Fruit fly (Drosophila melanogaster) Kc167 (cell line): ENCODE results near the gene CG14710.

Experiments
- Myc ChIP-seq: fragments of >200 bp; optimal IDR thresholded peaks from 2 replicates; lab custom pipeline; 2017; ENCODE audit warnings: missing external identifiers
- Sin3A ChIP-seq: fragments of >200 bp; optimal IDR thresholded peaks from 2 replicates; lab custom pipeline; 2018; ENCODE audit warnings: missing external identifiers
- h ChIP-seq: fragments of >200 bp; optimal IDR thresholded peaks from 3 replicates; lab custom pipeline; 2018; ENCODE audit warnings: missing external identifiers
- insv ChIP-seq: fragments of >200 bp; optimal IDR thresholded peaks from 3 replicates; lab custom pipeline; 2018; ENCODE audit warnings: missing external identifiers
- psq ChIP-seq: fragments of >200 bp; optimal IDR thresholded peaks from 2 replicates; lab custom pipeline; 2017; ENCODE audit warnings: missing external identifiers
- ttk ChIP-seq: sonication (Bioruptor generic); optimal IDR thresholded peaks from 2 replicates; lab custom pipeline; 2017; ENCODE audit warnings: missing external identifiers

Gene CG14710

dm6 chr3R:11613252-11614036 lies 6.4 kb upstream of the CG14710 start:
- no peak for TF ChIP-seq h
- no peak for TF ChIP-seq Sin3A (lab: Kevin White, UChicago)
- TF ChIP-seq psq (lab: Kevin White, UChicago), result no peak
- no peak for TF ChIP-seq insv (lab: Kevin White, UChicago)
- TF ChIP-seq ttk (lab: Kevin White, UChicago), result no peak
- TF ChIP-seq Myc, result no peak

- TF ChIP-seq insv (lab: Kevin White, UChicago), result no peak
- TF ChIP-seq ttk (lab: Kevin White, UChicago), result no peak
- no peak for TF ChIP-seq Myc
- TF ChIP-seq Sin3A (lab: Kevin White, UChicago), result no peak
- TF ChIP-seq h, result no peak
- no peak for TF ChIP-seq psq (lab: Kevin White, UChicago)
Measured at dm6 chr3R:11614107-11614506, 5.8 kb upstream of the CG14710 start.

dm6 chr3R:11614507-11614906 lies 5.4 kb upstream of the CG14710 start:
- TF ChIP-seq Myc (no peak), h (no peak), insv (lab: Kevin White, UChicago) (no peak), psq (lab: Kevin White, UChicago) (no peak), Sin3A (lab: Kevin White, UChicago) (no peak), ttk (lab: Kevin White, UChicago) (no peak)

- TF ChIP-seq Myc (no peak), ttk (lab: Kevin White, UChicago) (no peak), psq (lab: Kevin White, UChicago) (no peak), Sin3A (lab: Kevin White, UChicago) (no peak), h (no peak), insv (lab: Kevin White, UChicago) (no peak)
Measured at dm6 chr3R:11615415-11616104, 4.3 kb upstream of the CG14710 start.

- TF ChIP-seq psq (lab: Kevin White, UChicago), result no peak
- TF ChIP-seq ttk (lab: Kevin White, UChicago), result no peak
- TF ChIP-seq Myc, result no peak
- no peak for TF ChIP-seq Sin3A (lab: Kevin White, UChicago)
- no peak for TF ChIP-seq insv (lab: Kevin White, UChicago)
- TF ChIP-seq h, result no peak
Measured at dm6 chr3R:11616219-11616618, 3.7 kb upstream of the CG14710 start.

dm6 chr3R:11617363-11617762 lies 2.5 kb upstream of the CG14710 start:
- no peak for TF ChIP-seq psq (lab: Kevin White, UChicago)
- no peak for TF ChIP-seq Myc
- TF ChIP-seq insv (lab: Kevin White, UChicago), result no peak
- TF ChIP-seq ttk (lab: Kevin White, UChicago), result no peak
- TF ChIP-seq Sin3A (lab: Kevin White, UChicago), result no peak
- TF ChIP-seq h, result no peak

- no peak for TF ChIP-seq insv (lab: Kevin White, UChicago)
- no peak for TF ChIP-seq Sin3A (lab: Kevin White, UChicago)
- no peak for TF ChIP-seq h
- TF ChIP-seq Myc, result no peak
- no peak for TF ChIP-seq ttk (lab: Kevin White, UChicago)
Measured at dm6 chr3R:11617849-11618248, 2.0 kb upstream of the CG14710 start.

- TF ChIP-seq ttk (lab: Kevin White, UChicago), result no peak
- TF ChIP-seq psq (lab: Kevin White, UChicago), result no peak
- TF ChIP-seq h, result no peak
- no peak for TF ChIP-seq insv (lab: Kevin White, UChicago)
- no peak for TF ChIP-seq Sin3A (lab: Kevin White, UChicago)
- no peak for TF ChIP-seq Myc
Measured at dm6 chr3R:11618879-11619278, 1.0 kb upstream of the CG14710 start.

- TF ChIP-seq psq (lab: Kevin White, UChicago) (no peak), insv (lab: Kevin White, UChicago) (no peak), Myc (no peak), ttk (lab: Kevin White, UChicago) (no peak), h (no peak), Sin3A (lab: Kevin White, UChicago) (no peak)
Measured at dm6 chr3R:11623025-11623424, 3.1 kb downstream of the CG14710 start, which contains the start of gene CG14711. TSS of gene CG14711 (plus strand) at chr3R:11623339.

dm6 chr3R:11625544-11625943 lies 5.7 kb downstream of the CG14710 start, which contains the start of gene Zaf1:
TSS of gene Zaf1 (minus strand) at chr3R:11625644.
- TF ChIP-seq ttk (lab: Kevin White, UChicago) (no peak), h (no peak), psq (lab: Kevin White, UChicago) (no peak), Sin3A (lab: Kevin White, UChicago) (no peak), Myc (no peak), insv (lab: Kevin White, UChicago) (no peak)

- TF ChIP-seq Myc (no peak), ttk (lab: Kevin White, UChicago) (no peak), Sin3A (lab: Kevin White, UChicago) (no peak), insv (lab: Kevin White, UChicago) (no peak), psq (lab: Kevin White, UChicago) (no peak), h (no peak)
Measured at dm6 chr3R:11626571-11626970, 6.7 kb downstream of the CG14710 start, which contains the start of the genes CG6813 and CG18764. TSS of gene CG6813 (minus strand) at chr3R:11626638. TSS of gene CG18764 (plus strand) at chr3R:11626889.
